Worm (Caenorhabditis elegans): ENCODE results near the gene T24A6.20.

The T24A6.20 gene

ce11 chrV:3509878-3510277, 43.1 kb upstream of the T24A6.20 start, which contains the start of gene str-228:
Gene str-228, plus strand, starts transcription at chrV:3510178.
- TF ChIP-seq lin-11 (tag; optimal IDR thresholded peaks at IDR 0.05) (no peak), lin-13 (GFP tag; optimal IDR thresholded peaks at IDR 0.05) (no peak), nhr-6 (tag; optimal IDR thresholded peaks at IDR 0.05) (no peak), nhr-10 (tag; optimal IDR thresholded peaks at IDR 0.05) (no peak), snpc-4 (tag; optimal IDR thresholded peaks at IDR 0.05) (no peak), lin-39 (tag; optimal IDR thresholded peaks at IDR 0.05) (no peak), nhr-23 (tag; optimal IDR thresholded peaks at IDR 0.05) (no peak), unc-39 (tag; optimal IDR thresholded peaks at IDR 0.05) (no peak), ZK546.5 (tag; optimal IDR thresholded peaks at IDR 0.05) (no peak), nhr-11 (tag; optimal IDR thresholded peaks at IDR 0.05) (no peak), unc-55 (GFP tag; optimal IDR thresholded peaks at IDR 0.05) (no peak)

ce11 chrV:3512381-3512780, 40.6 kb upstream of the T24A6.20 start, which contains the start of gene str-226:
Gene str-226, plus strand, starts transcription at chrV:3512681.
- no peak for TF ChIP-seq alr-1 (tag; optimal IDR thresholded peaks at IDR 0.05)

ce11 chrV:3517889-3518288, 35.0 kb upstream of the T24A6.20 start, which contains the start of gene str-227:
Gene str-227, plus strand, starts transcription at chrV:3518189.
- TF ChIP-seq nhr-77 (tag; optimal IDR thresholded peaks at IDR 0.05) (no peak), sem-4 (tag; optimal IDR thresholded peaks at IDR 0.05) (no peak), mdl-1 (tag; optimal IDR thresholded peaks at IDR 0.05) (no peak)

ce11 chrV:3523262-3523661, 29.7 kb upstream of the T24A6.20 start, which contains the start of gene irg-1:
Gene irg-1, plus strand, starts transcription at chrV:3523587.
- TF ChIP-seq egl-27 (tag; optimal IDR thresholded peaks at IDR 0.05), result no peak
- no peak for TF ChIP-seq aly-2 (tag; optimal IDR thresholded peaks at IDR 0.05)
- no peak for TF ChIP-seq nhr-237 (tag; optimal IDR thresholded peaks at IDR 0.05)
- TF ChIP-seq nhr-23 (tag; optimal IDR thresholded peaks at IDR 0.05), result no peak

ce11 chrV:3524970-3525369, 28.0 kb upstream of the T24A6.20 start, which contains the start of gene T24A6.7:
Gene T24A6.7, plus strand, starts transcription at chrV:3525270.
- no peak for TF ChIP-seq dmd-4 (tag; optimal IDR thresholded peaks at IDR 0.05)
- no peak for TF ChIP-seq lin-13 (GFP tag; optimal IDR thresholded peaks at IDR 0.05)
- TF ChIP-seq lin-39 (tag; optimal IDR thresholded peaks at IDR 0.05), result no peak
- TF ChIP-seq egl-27 (tag; optimal IDR thresholded peaks at IDR 0.05), result no peak
- no peak for TF ChIP-seq nhr-6 (tag; optimal IDR thresholded peaks at IDR 0.05)
- no peak for TF ChIP-seq ztf-4 (tag; optimal IDR thresholded peaks at IDR 0.05)
- TF ChIP-seq nhr-12 (tag; optimal IDR thresholded peaks at IDR 0.05), result no peak
- TF ChIP-seq mbf-1 (tag; optimal IDR thresholded peaks at IDR 0.05), result no peak
- TF ChIP-seq sma-3 (GFP tag; optimal IDR thresholded peaks at IDR 0.05), result no peak
- no peak for TF ChIP-seq alr-1 (tag; optimal IDR thresholded peaks at IDR 0.05)
- TF ChIP-seq F13H6.1 (tag; optimal IDR thresholded peaks at IDR 0.05), result no peak

- TF ChIP-seq lsy-2 (tag; optimal IDR thresholded peaks at IDR 0.05) (no peak), snpc-4 (tag; optimal IDR thresholded peaks at IDR 0.05) (no peak), mbf-1 (tag; optimal IDR thresholded peaks at IDR 0.05) (no peak), nhr-6 (tag; optimal IDR thresholded peaks at IDR 0.05) (no peak), elt-3 (tag; optimal IDR thresholded peaks at IDR 0.05) (no peak), skn-1 (tag; optimal IDR thresholded peaks at IDR 0.05) (no peak)
These were observed 26.1 kb upstream of the T24A6.20 start, which contains the start of gene str-260 for ce11 chrV:3526882-3527281. Gene str-260, plus strand, starts transcription at chrV:3527182.

ce11 chrV:3530403-3530802, 22.5 kb upstream of the T24A6.20 start, which contains the start of gene srbc-66:
Gene srbc-66, plus strand, starts transcription at chrV:3530703.
- TF ChIP-seq unc-55 (GFP tag; optimal IDR thresholded peaks at IDR 0.05), result no peak
- TF ChIP-seq peb-1 (tag; optimal IDR thresholded peaks at IDR 0.05), result no peak
- no peak for TF ChIP-seq sem-4 (tag; optimal IDR thresholded peaks at IDR 0.05)
- no peak for TF ChIP-seq sma-3 (GFP tag; optimal IDR thresholded peaks at IDR 0.05)
- TF ChIP-seq alr-1 (tag; optimal IDR thresholded peaks at IDR 0.05), result no peak
- no peak for TF ChIP-seq nhr-237 (tag; optimal IDR thresholded peaks at IDR 0.05)
- no peak for TF ChIP-seq ZK546.5 (tag; optimal IDR thresholded peaks at IDR 0.05)
- no peak for TF ChIP-seq blmp-1 (tag; optimal IDR thresholded peaks at IDR 0.05; ENCODE audit: insufficient read depth)
- TF ChIP-seq nhr-129 (tag; optimal IDR thresholded peaks at IDR 0.05), result no peak
- TF ChIP-seq nhr-10 (tag; optimal IDR thresholded peaks at IDR 0.05), result no peak
- no peak for TF ChIP-seq nhr-25 (tag; optimal IDR thresholded peaks at IDR 0.05)
